Worm (Caenorhabditis elegans) whole organism, young adult: ENCODE data around the gene lact-1.

Experiments used
- B0019.2 ChIP-seq: fragments of 200-800 bp; sonication (Bioruptor generic); conservative IDR thresholded peaks from 2 replicates; pipeline ENCODE4 v1.3.6; 2022; ENCODE audit warnings: missing genetic modification reagents, missing genetic modification characterization, missing compliant biosample characterization
- B0035.1 ChIP-seq: sonication (generic microtip); optimal IDR thresholded peaks from 2 replicates; lab custom pipeline; 2016; ENCODE audit warnings: missing genetic modification characterization, mild to moderate bottlenecking, missing compliant biosample characterization, missing genotype, missing genetic modification reagents
- B0336.3 ChIP-seq: fragments of 200-800 bp; sonication (Bioruptor generic); IDR thresholded peaks from 2 replicates; pipeline ENCODE4 v1.3.6; 2022; ENCODE audit warnings: missing genetic modification characterization, missing compliant biosample characterization
- F39B2.1 ChIP-seq: fragments of 200-800 bp; sonication (Bioruptor generic); IDR thresholded peaks from 2 replicates; pipeline ENCODE4 v1.3.6; 2022; ENCODE audit warnings: missing genetic modification reagents, missing genetic modification characterization, missing compliant biosample characterization
- F52B5.7 ChIP-seq: sonication (generic microtip); optimal IDR thresholded peaks from 2 replicates; lab custom pipeline; 2016; ENCODE audit warnings: mild to moderate bottlenecking, missing genetic modification characterization, missing compliant biosample characterization
- F57A8.1 ChIP-seq: fragments of 200-800 bp; sonication (Bioruptor generic); optimal IDR thresholded peaks from 2 replicates; lab custom pipeline; 2018; ENCODE audit warnings: mild to moderate bottlenecking, missing genetic modification characterization, moderate library complexity, missing compliant biosample characterization
- K11D2.4 ChIP-seq: fragments of 200-800 bp; sonication (Bioruptor generic); IDR thresholded peaks from 2 replicates; pipeline ENCODE4 v1.3.6; 2022; ENCODE audit warnings: missing genetic modification reagents, missing genetic modification characterization, missing compliant biosample characterization
- K12H6.12 ChIP-seq: fragments of 200-800 bp; sonication (Bioruptor generic); optimal IDR thresholded peaks from 2 replicates; lab custom pipeline; 2018; ENCODE audit warnings: mild to moderate bottlenecking, missing genetic modification characterization, missing compliant biosample characterization
- T26A5.8 ChIP-seq: sonication (generic microtip); optimal IDR thresholded peaks from 2 replicates; lab custom pipeline; 2016; ENCODE audit warnings: missing genetic modification characterization, missing compliant biosample characterization
- aptf-3 ChIP-seq: fragments of 200-800 bp; sonication (Bioruptor generic); IDR thresholded peaks from 2 replicates; pipeline ENCODE4 v1.3.6; 2022; ENCODE audit warnings: missing genetic modification characterization, missing compliant biosample characterization
- attf-5 ChIP-seq: fragments of 200-800 bp; sonication (Bioruptor generic); optimal IDR thresholded peaks from 2 replicates; lab custom pipeline; 2018; ENCODE audit warnings: mild to moderate bottlenecking, missing genetic modification characterization, missing compliant biosample characterization
- cebp-1 ChIP-seq, 2 experiments: fragments of 200-800 bp in 1 of 2; sonication (Bioruptor generic) in 1 of 2; sonication (generic microtip) in 1 of 2; IDR thresholded peaks in 1 of 2; optimal IDR thresholded peaks in 1 of 2; 2 replicates each; pipeline versions ENCODE4 v1.3.6 to Lab custom; 2017 to 2022; ENCODE audit warnings: missing compliant biosample characterization in 2 of 2, missing genetic modification characterization in 2 of 2, mild to moderate bottlenecking in 1 of 2, missing genetic modification reagents in 1 of 2, moderate library complexity in 1 of 2
- ceh-27 ChIP-seq: fragments of 200-800 bp; sonication (Bioruptor generic); optimal IDR thresholded peaks from 2 replicates; lab custom pipeline; 2018; ENCODE audit warnings: mild to moderate bottlenecking, missing genetic modification characterization, moderate library complexity, missing compliant biosample characterization
- die-1 ChIP-seq: sonication (generic microtip); optimal IDR thresholded peaks from 2 replicates; lab custom pipeline; 2016; ENCODE audit warnings: missing genotype, mild to moderate bottlenecking, missing genetic modification characterization, missing compliant biosample characterization
- dox-1 ChIP-seq: fragments of 200-800 bp; sonication (Bioruptor generic); IDR thresholded peaks from 2 replicates; pipeline ENCODE4 v1.3.6; 2022; ENCODE audit warnings: missing genetic modification reagents, missing genetic modification characterization, missing compliant biosample characterization
- egl-18 ChIP-seq: fragments of 200-800 bp; sonication (Bioruptor generic); IDR thresholded peaks from 2 replicates; pipeline ENCODE4 v1.3.6; 2022; ENCODE audit warnings: missing genetic modification reagents, missing genetic modification characterization, missing compliant biosample characterization
- ekl-4 ChIP-seq: fragments of 200-800 bp; sonication (Bioruptor generic); IDR thresholded peaks from 2 replicates; pipeline ENCODE4 v1.3.6; 2022; ENCODE audit warnings: missing genetic modification reagents, missing genetic modification characterization, missing compliant biosample characterization
- him-1 ChIP-seq: sonication (generic microtip); optimal IDR thresholded peaks from 2 replicates; lab custom pipeline; 2016; ENCODE audit warnings: missing genotype, missing genetic modification reagents, missing genetic modification characterization, missing compliant biosample characterization
- let-607 ChIP-seq, 2 experiments: fragments of 200-800 bp in 1 of 2; sonication (Bioruptor generic) in 1 of 2; sonication (generic microtip) in 1 of 2; optimal IDR thresholded peaks; 2 replicates each; lab custom pipeline; 2016 to 2018; ENCODE audit warnings: mild to moderate bottlenecking in 2 of 2, missing compliant biosample characterization in 2 of 2, missing genetic modification characterization in 2 of 2, moderate library complexity in 2 of 2, missing genotype in 1 of 2
- lin-26 ChIP-seq: fragments of 200-800 bp; sonication (Bioruptor generic); IDR thresholded peaks from 2 replicates; pipeline ENCODE4 v1.3.6; 2022; ENCODE audit warnings: missing genetic modification reagents, missing genetic modification characterization, missing compliant biosample characterization
- lin-35 ChIP-seq, 3 experiments: fragments of 150-350 bp in 2 of 3; sonication (generic microtip) in 1 of 3; optimal IDR thresholded peaks; 2 replicates each; lab custom pipeline; 2014 to 2018; ENCODE audit warnings: missing biosample characterization in 3 of 3, missing genetic modification characterization in 3 of 3, missing genetic modification reagents in 3 of 3
- lin-40 ChIP-seq: sonication (generic microtip); optimal IDR thresholded peaks from 2 replicates; lab custom pipeline; 2016; ENCODE audit warnings: missing genetic modification characterization, mild to moderate bottlenecking, missing compliant biosample characterization, missing genotype, missing genetic modification reagents
- madf-10 ChIP-seq: sonication (generic microtip); optimal IDR thresholded peaks from 2 replicates; lab custom pipeline; 2016; ENCODE audit warnings: mild to moderate bottlenecking, missing genetic modification characterization, missing compliant biosample characterization
- madf-3 ChIP-seq: fragments of 200-800 bp; sonication (Bioruptor generic); IDR thresholded peaks from 2 replicates; pipeline ENCODE4 v1.3.6; 2022; ENCODE audit warnings: missing genetic modification reagents, missing genetic modification characterization, missing compliant biosample characterization
- mes-4 ChIP-seq: sonication (generic microtip); optimal IDR thresholded peaks from 2 replicates; lab custom pipeline; 2016; ENCODE audit warnings: missing genotype, missing genetic modification characterization, missing compliant biosample characterization
- mxl-1 ChIP-seq: sonication (generic microtip); optimal IDR thresholded peaks from 2 replicates; lab custom pipeline; 2016; ENCODE audit warnings: missing genetic modification characterization, missing compliant biosample characterization
- nfya-1 ChIP-seq: sonication (generic microtip); optimal IDR thresholded peaks from 2 replicates; lab custom pipeline; 2017; ENCODE audit warnings: antibody characterized with exemption, missing compliant biosample characterization, missing genetic modification characterization, borderline replicate concordance; ENCODE audit not compliant: insufficient read depth
- nhr-120 ChIP-seq: fragments of 200-800 bp; sonication (Bioruptor generic); IDR thresholded peaks from 2 replicates; pipeline ENCODE4 v1.3.6; 2022; ENCODE audit warnings: missing genetic modification characterization, missing compliant biosample characterization
- nhr-80 ChIP-seq: sonication (generic microtip); optimal IDR thresholded peaks from 2 replicates; lab custom pipeline; 2016; ENCODE audit warnings: missing genetic modification characterization, missing compliant biosample characterization
- nhr-90 ChIP-seq: sonication (generic microtip); optimal IDR thresholded peaks from 2 replicates; lab custom pipeline; 2016; ENCODE audit warnings: missing genotype, mild to moderate bottlenecking, missing genetic modification characterization, missing compliant biosample characterization
- pbrm-1 ChIP-seq: fragments of 200-800 bp; sonication (Bioruptor generic); IDR thresholded peaks from 2 replicates; pipeline ENCODE4 v1.3.6; 2022; ENCODE audit warnings: missing genetic modification reagents, missing genetic modification characterization, missing compliant biosample characterization
- sdz-38 ChIP-seq: sonication (generic microtip); optimal IDR thresholded peaks from 2 replicates; lab custom pipeline; 2016; ENCODE audit warnings: missing genotype, missing genetic modification characterization, missing compliant biosample characterization
- sea-2 ChIP-seq: fragments of 200-800 bp; sonication (Bioruptor generic); IDR thresholded peaks from 2 replicates; pipeline ENCODE4 v1.3.6; 2022; ENCODE audit warnings: missing genetic modification characterization, missing compliant biosample characterization
- snpc-4 ChIP-seq, 5 experiments: fragments of 150-350 bp in 1 of 5; sonication (generic microtip) in 4 of 5; optimal IDR thresholded peaks; 2 replicates each; lab custom pipeline; 2014 to 2018; ENCODE audit warnings: missing genetic modification characterization in 5 of 5, missing biosample characterization in 3 of 5, antibody characterized with exemption in 2 of 5, mild to moderate bottlenecking in 2 of 5, missing compliant biosample characterization in 2 of 5, missing genotype in 2 of 5, moderate library complexity in 2 of 5, missing genetic modification reagents in 1 of 5
- sptf-2 ChIP-seq: fragments of 200-800 bp; sonication (Bioruptor generic); optimal IDR thresholded peaks from 2 replicates; lab custom pipeline; 2018; ENCODE audit warnings: mild to moderate bottlenecking, missing genetic modification characterization, missing compliant biosample characterization
- tbx-9 ChIP-seq: sonication (generic microtip); optimal IDR thresholded peaks from 2 replicates; lab custom pipeline; 2016; ENCODE audit warnings: borderline replicate concordance, missing genetic modification characterization, inconsistent platforms, missing compliant biosample characterization
- tlf-1 ChIP-seq: fragments of 200-800 bp; sonication (Bioruptor generic); optimal IDR thresholded peaks from 2 replicates; lab custom pipeline; 2018; ENCODE audit warnings: mild to moderate bottlenecking, missing genetic modification characterization, missing compliant biosample characterization
- unc-130 ChIP-seq: sonication (generic microtip); optimal IDR thresholded peaks from 2 replicates; lab custom pipeline; 2016; ENCODE audit warnings: missing genetic modification reagents, missing genetic modification characterization, missing compliant biosample characterization
- zfh-2 ChIP-seq: fragments of 200-800 bp; sonication (Bioruptor generic); conservative IDR thresholded peaks from 2 replicates; pipeline ENCODE4 v1.3.6; 2022; ENCODE audit warnings: missing genetic modification reagents, missing genetic modification characterization, missing compliant biosample characterization
- ztf-18 ChIP-seq: sonication (generic microtip); optimal IDR thresholded peaks from 2 replicates; lab custom pipeline; 2016; ENCODE audit warnings: missing genotype, mild to moderate bottlenecking, missing genetic modification characterization, missing compliant biosample characterization
- ztf-26 ChIP-seq: sonication (generic microtip); optimal IDR thresholded peaks from 2 replicates; lab custom pipeline; 2017; ENCODE audit warnings: missing genetic modification characterization, missing compliant biosample characterization
- ztf-28 ChIP-seq: fragments of 200-800 bp; sonication (Bioruptor generic); IDR thresholded peaks from 2 replicates; pipeline ENCODE4 v1.3.6; 2022; ENCODE audit warnings: missing genetic modification reagents, missing genetic modification characterization, missing compliant biosample characterization

lact-1 gene

ce11 chrX:7242119-7242518, 18.1 kb downstream of the lact-1 start:
- TF ChIP-seq him-1 (no peak), ztf-18 (no peak), mxl-1 (tag; lab: Kevin White, UChicago) (no peak), ztf-26 (peak; percentile 52), B0035.1 (tag; lab: Kevin White, UChicago) (no peak), T26A5.8 (no peak), die-1 (tag; lab: Kevin White, UChicago) (no peak), lin-40 (tag; lab: Kevin White, UChicago) (peak; percentile 15)

ce11 chrX:7238562-7238961, 21.6 kb downstream of the lact-1 start, which contains the start of gene F46H5.3:
F46H5.3 (minus strand) TSS chrX:7238662.
- TF ChIP-seq sptf-2 (GFP tag; lab: Kevin White, UChicago), result no peak
- no peak for TF ChIP-seq nfya-1 (tag; lab: Kevin White, UChicago)
- no peak for TF ChIP-seq ceh-27 (GFP tag; lab: Kevin White, UChicago)
- no peak for TF ChIP-seq ekl-4 (GFP tag; lab: Robert Waterston, UW)
- no peak for TF ChIP-seq sdz-38
- TF ChIP-seq B0019.2 (GFP tag; lab: Robert Waterston, UW), result no peak
- TF ChIP-seq die-1 (tag; lab: Kevin White, UChicago), result no peak
- TF ChIP-seq aptf-3 (GFP tag; lab: Robert Waterston, UW), result no peak
- TF ChIP-seq snpc-4 (GFP tag; optimal IDR thresholded peaks at IDR 0.05; lab: Kevin White, UChicago), result no peak
- no peak for TF ChIP-seq snpc-4 (tag; optimal IDR thresholded peaks at IDR 0.05; lab: Kevin White, UChicago)
- TF ChIP-seq lin-26 (GFP tag; lab: Robert Waterston, UW), result no peak
- no peak for TF ChIP-seq unc-130 (GFP tag; lab: Kevin White, UChicago)
- TF ChIP-seq let-607 (tag; optimal IDR thresholded peaks at IDR 0.05; lab: Kevin White, UChicago), result no peak
- TF ChIP-seq tlf-1 (GFP tag; lab: Kevin White, UChicago), result no peak
- TF ChIP-seq F57A8.1 (GFP tag; lab: Kevin White, UChicago), result no peak
- TF ChIP-seq nhr-90 (tag; lab: Kevin White, UChicago), result no peak
- no peak for TF ChIP-seq mes-4 (tag; lab: Kevin White, UChicago)
- TF ChIP-seq F39B2.1 (GFP tag; lab: Robert Waterston, UW), result no peak
- no peak for TF ChIP-seq egl-18 (GFP tag; lab: Robert Waterston, UW)

- no peak for TF ChIP-seq F52B5.7 (tag; lab: Kevin White, UChicago)
- TF ChIP-seq, all 124 proteins: peak for 0
These were observed 23.5 kb downstream of the lact-1 start for ce11 chrX:7236717-7237116.

- 0 out of 2 replicates have a peak, but pooled peaks have one; percentile 32 for TF ChIP-seq madf-3 (GFP tag; lab: Robert Waterston, UW)
- peak in 1 of 2 experiments; percentile 18 for TF ChIP-seq let-607 (tag; optimal IDR thresholded peaks at IDR 0.05; lab: Kevin White, UChicago)
- peak; percentile 40; the same call in 1 of the 2 replicates for TF ChIP-seq B0336.3 (GFP tag; lab: Robert Waterston, UW)
- peak; percentile 48 for TF ChIP-seq madf-10 (tag; lab: Kevin White, UChicago)
- peak; percentile 44; the same call in 1 of the 2 replicates for TF ChIP-seq dox-1 (GFP tag; lab: Robert Waterston, UW)
- no peak for TF ChIP-seq B0035.1 (tag; lab: Kevin White, UChicago)
- no peak for TF ChIP-seq cebp-1 (GFP tag; IDR thresholded peaks at IDR 0.05; lab: Robert Waterston, UW)
- peak; percentile 69 for TF ChIP-seq cebp-1 (tag; optimal IDR thresholded peaks at IDR 0.05; lab: Kevin White, UChicago)
- TF ChIP-seq sea-2 (GFP tag; lab: Robert Waterston, UW), result no peak
- TF ChIP-seq attf-5 (GFP tag; lab: Kevin White, UChicago), result no peak
- peak; percentile 86 for TF ChIP-seq K12H6.12 (tag; lab: Kevin White, UChicago)
- TF ChIP-seq lin-35 (GFP tag; optimal IDR thresholded peaks at IDR 0.05; lab: Kevin White, UChicago), result peak in 1 of 3 experiments; percentile 26
- TF ChIP-seq nhr-80 (tag; lab: Kevin White, UChicago), result peak; percentile 84
- TF ChIP-seq ztf-28 (GFP tag; lab: Robert Waterston, UW), result no peak
- peak; percentile 38 for TF ChIP-seq lin-40 (tag; lab: Kevin White, UChicago)
- TF ChIP-seq nhr-120 (GFP tag; lab: Robert Waterston, UW), result 0 out of 2 replicates have a peak, but pooled peaks have one; percentile 10
- TF ChIP-seq zfh-2 (GFP tag; lab: Robert Waterston, UW), result peak; percentile 93
- 0 out of 2 replicates have a peak, but pooled peaks have one; percentile 29 for TF ChIP-seq K11D2.4
- TF ChIP-seq tbx-9, result no peak
- no peak for TF ChIP-seq egl-18 (GFP tag; lab: Robert Waterston, UW)
- no peak for TF ChIP-seq pbrm-1 (GFP tag; lab: Robert Waterston, UW)
These were observed 25.4 kb downstream of the lact-1 start for ce11 chrX:7234723-7235203.
